Fruit fly (Drosophila melanogaster) whole organism, embryonic: ENCODE data around the gene CG7650.

Experiments
- Awh ChIP-seq: fragments of 200-800 bp; sonication (Bioruptor generic); IDR thresholded peaks from 2 replicates; pipeline ENCODE4, ENCODE4 v1.3.6; 2022; ENCODE audit warnings: missing biosample characterization, missing genetic modification characterization
- C15 ChIP-seq: fragments of 200-800 bp; sonication (Bioruptor generic); IDR thresholded peaks from 3 replicates; pipeline ENCODE4 v1.3.6; 2022; ENCODE audit warnings: missing biosample characterization, missing genetic modification characterization
- CG10654 ChIP-seq: fragments of 200-800 bp; sonication (Bioruptor generic); optimal IDR thresholded peaks from 2 replicates; lab custom pipeline; 2016; ENCODE audit warnings: missing biosample characterization, missing genetic modification characterization
- CG11247 ChIP-seq: fragments of 200-800 bp; sonication (Bioruptor generic); IDR thresholded peaks from 2 replicates; pipeline ENCODE4 v1.3.6; 2022; ENCODE audit warnings: missing biosample characterization, missing genetic modification characterization
- CG13296 ChIP-seq: fragments of 200-800 bp; sonication (Bioruptor generic); optimal IDR thresholded peaks from 3 replicates; lab custom pipeline; 2018; ENCODE audit warnings: missing biosample characterization, mild to moderate bottlenecking, missing genetic modification characterization
- CG15073 ChIP-seq: fragments of 200-800 bp; sonication (Bioruptor generic); optimal IDR thresholded peaks from 2 replicates; lab custom pipeline; 2016; ENCODE audit warnings: missing biosample characterization, missing genetic modification characterization
- CG1529 ChIP-seq: fragments of 200-800 bp; sonication (Bioruptor generic); optimal IDR thresholded peaks from 3 replicates; lab custom pipeline; 2018; ENCODE audit warnings: missing biosample characterization, missing genetic modification characterization
- CG18011 ChIP-seq: fragments of 200-800 bp; sonication (Bioruptor generic); optimal IDR thresholded peaks from 2 replicates; lab custom pipeline; 2017; ENCODE audit warnings: missing biosample characterization, missing genetic modification characterization, mild to moderate bottlenecking, moderate library complexity, missing genotype
- CG3065 ChIP-seq: fragments of 200-800 bp; sonication (Bioruptor generic); optimal IDR thresholded peaks from 2 replicates; lab custom pipeline; 2016; ENCODE audit warnings: missing biosample characterization, missing genetic modification characterization
- CG4360 ChIP-seq: fragments of 200-800 bp; sonication (Bioruptor generic); IDR thresholded peaks from 2 replicates; pipeline ENCODE4 v1.3.6; 2022; ENCODE audit warnings: missing biosample characterization, missing genetic modification characterization
- CG6254 ChIP-seq: fragments of 200-800 bp; sonication (Bioruptor generic); optimal IDR thresholded peaks from 3 replicates; lab custom pipeline; 2017; ENCODE audit warnings: mild to moderate bottlenecking, missing biosample characterization, missing genetic modification reagents, missing genetic modification characterization
- CG7372 ChIP-seq: fragments of 200-800 bp; sonication (Bioruptor generic); IDR thresholded peaks from 2 replicates; pipeline ENCODE4 v1.3.6; 2022; ENCODE audit warnings: missing biosample characterization, missing genetic modification characterization
- CG7987 ChIP-seq: fragments of 200-800 bp; sonication (Bioruptor generic); optimal IDR thresholded peaks from 2 replicates; lab custom pipeline; 2018; ENCODE audit warnings: missing biosample characterization, mild to moderate bottlenecking, missing genetic modification characterization, moderate library complexity
- CG8944 ChIP-seq: fragments of 200-800 bp; sonication (Bioruptor generic); optimal IDR thresholded peaks from 3 replicates; lab custom pipeline; 2016; ENCODE audit warnings: missing biosample characterization, missing genetic modification characterization
- CG9215 ChIP-seq: fragments of 200-800 bp; sonication (Bioruptor generic); IDR thresholded peaks from 2 replicates; pipeline ENCODE4 v1.3.6; 2022; ENCODE audit warnings: missing biosample characterization, missing genetic modification characterization
- CG9437 ChIP-seq: fragments of 200-800 bp; sonication (Bioruptor generic); optimal IDR thresholded peaks from 2 replicates; lab custom pipeline; 2018; ENCODE audit warnings: missing biosample characterization, mild to moderate bottlenecking, missing genetic modification characterization
- Deaf1 ChIP-seq: fragments of 200-800 bp; optimal IDR thresholded peaks from 3 replicates; lab custom pipeline; 2019; ENCODE audit warnings: missing biosample characterization, mild to moderate bottlenecking, missing genetic modification characterization, moderate library complexity
- Dfd ChIP-seq, 2 experiments: fragments of >200 bp; optimal IDR thresholded peaks; 2 replicates each; lab custom pipeline; 2017; ENCODE audit warnings: missing biosample characterization in 2 of 2, missing genetic modification characterization in 2 of 2
- Dll ChIP-seq: fragments of 200-800 bp; sonication (Bioruptor generic); IDR thresholded peaks from 4 replicates; pipeline ENCODE4 v1.3.6; 2022; ENCODE audit warnings: missing biosample characterization, missing genetic modification characterization; ENCODE audit not compliant: partially characterized antibody
- E2f1 ChIP-seq: fragments of 200-800 bp; sonication (Bioruptor generic); IDR thresholded peaks from 2 replicates; pipeline ENCODE4 v1.3.6; 2022; ENCODE audit warnings: missing biosample characterization, missing genetic modification characterization
- Fer2 ChIP-seq: fragments of 200-800 bp; sonication (Bioruptor generic); optimal IDR thresholded peaks from 2 replicates; lab custom pipeline; 2018; ENCODE audit warnings: missing biosample characterization, mild to moderate bottlenecking, missing genetic modification characterization, moderate library complexity
- MBD-R2 ChIP-seq: fragments of 200-800 bp; sonication (Bioruptor generic); IDR thresholded peaks from 2 replicates; pipeline ENCODE4 v1.3.6; 2022; ENCODE audit warnings: missing biosample characterization, missing genetic modification characterization
- Neu2 ChIP-seq: fragments of 200-800 bp; sonication (Bioruptor generic); optimal IDR thresholded peaks from 3 replicates; lab custom pipeline; 2016; ENCODE audit warnings: missing biosample characterization, missing genetic modification characterization, borderline replicate concordance
- Pdp1 ChIP-seq, 2 experiments: fragments of 200-800 bp; sonication (Bioruptor generic); optimal IDR thresholded peaks; 3 replicates each; lab custom pipeline; 2016; ENCODE audit warnings: missing biosample characterization in 2 of 2, missing genetic modification characterization in 2 of 2, mild to moderate bottlenecking in 1 of 2, moderate library complexity in 1 of 2
- Rx ChIP-seq: fragments of 200-800 bp; sonication (Bioruptor generic); IDR thresholded peaks from 2 replicates; pipeline ENCODE4 v1.3.6; 2022; ENCODE audit warnings: missing biosample characterization, missing genetic modification characterization
- Scr ChIP-seq: fragments of 200-800 bp; sonication (Bioruptor generic); IDR thresholded peaks from 2 replicates; pipeline ENCODE4 v1.3.6; 2022; ENCODE audit warnings: missing biosample characterization, missing genetic modification characterization; ENCODE audit not compliant: partially characterized antibody
- Sry-δ ChIP-seq: fragments of 200-800 bp; sonication (Bioruptor generic); optimal IDR thresholded peaks from 2 replicates; lab custom pipeline; 2016; ENCODE audit warnings: missing biosample characterization, missing genetic modification characterization
- Stat92E ChIP-seq, 3 experiments: fragments of >200 bp in 2 of 3; fragments of 200-800 bp in 1 of 3; sonication (Bioruptor generic) in 1 of 3; optimal IDR thresholded peaks; 2 replicates each; lab custom pipeline; 2017 to 2019; ENCODE audit warnings: missing biosample characterization in 3 of 3, missing genetic modification characterization in 3 of 3, mild to moderate bottlenecking in 1 of 3, moderate library complexity in 1 of 3
- Trl ChIP-seq, 3 experiments: fragments of >200 bp in 2 of 3; fragments of 200-800 bp in 1 of 3; sonication (Bioruptor generic) in 1 of 3; optimal IDR thresholded peaks; 2 replicates in 1 of 3; 3 replicates in 2 of 3; lab custom pipeline; 2016 to 2017; ENCODE audit warnings: missing biosample characterization in 1 of 3, missing genetic modification characterization in 1 of 3
- Vsx1 ChIP-seq: fragments of 200-800 bp; sonication (Bioruptor generic); optimal IDR thresholded peaks from 2 replicates; lab custom pipeline; 2017; ENCODE audit warnings: missing biosample characterization, mild to moderate bottlenecking, missing genetic modification characterization, missing genetic modification reagents
- amos ChIP-seq: fragments of 200-800 bp; sonication (Bioruptor generic); IDR thresholded peaks from 2 replicates; pipeline ENCODE4 v1.3.6; 2022; ENCODE audit warnings: missing biosample characterization, missing genetic modification characterization; ENCODE audit not compliant: partially characterized antibody
- az2 ChIP-seq: fragments of 200-800 bp; sonication (Bioruptor generic); optimal IDR thresholded peaks from 3 replicates; lab custom pipeline; 2016; ENCODE audit warnings: missing biosample characterization, missing genetic modification characterization
- crc ChIP-seq: fragments of 200-800 bp; sonication (Bioruptor generic); optimal IDR thresholded peaks from 2 replicates; lab custom pipeline; 2016; ENCODE audit warnings: missing biosample characterization, missing genetic modification characterization
- disco-r ChIP-seq: fragments of 200-800 bp; sonication (Bioruptor generic); optimal IDR thresholded peaks from 2 replicates; lab custom pipeline; 2016; ENCODE audit warnings: missing biosample characterization, missing genetic modification characterization
- gem ChIP-seq: fragments of 200-800 bp; sonication (Bioruptor generic); optimal IDR thresholded peaks from 2 replicates; lab custom pipeline; 2019; ENCODE audit warnings: missing biosample characterization, mild to moderate bottlenecking, missing genetic modification characterization, moderate library complexity
- gfzf ChIP-seq: fragments of 200-800 bp; sonication (Bioruptor generic); optimal IDR thresholded peaks from 2 replicates; lab custom pipeline; 2016; ENCODE audit warnings: missing biosample characterization, mild to moderate bottlenecking, missing genetic modification characterization, moderate library complexity
- grn ChIP-seq: fragments of 200-800 bp; sonication (Bioruptor generic); optimal IDR thresholded peaks from 3 replicates; lab custom pipeline; 2017; ENCODE audit warnings: missing biosample characterization, missing genetic modification characterization
- kay ChIP-seq: fragments of 200-800 bp; sonication (Bioruptor generic); optimal IDR thresholded peaks from 2 replicates; lab custom pipeline; 2016; ENCODE audit warnings: missing biosample characterization, missing genetic modification characterization
- lbe ChIP-seq: fragments of 200-800 bp; sonication (Bioruptor generic); optimal IDR thresholded peaks from 2 replicates; lab custom pipeline; 2016; ENCODE audit warnings: missing biosample characterization, mild to moderate bottlenecking, missing genetic modification characterization
- mam ChIP-seq: fragments of 200-800 bp; sonication (Bioruptor generic); optimal IDR thresholded peaks from 3 replicates; lab custom pipeline; 2016; ENCODE audit warnings: missing biosample characterization, missing genetic modification characterization
- nmo ChIP-seq: fragments of 200-800 bp; sonication (Bioruptor generic); optimal IDR thresholded peaks from 2 replicates; lab custom pipeline; 2018; ENCODE audit warnings: missing biosample characterization, mild to moderate bottlenecking, missing genetic modification characterization, moderate library complexity
- pho ChIP-seq: fragments of 200-800 bp; sonication (Bioruptor generic); optimal IDR thresholded peaks from 2 replicates; lab custom pipeline; 2016; ENCODE audit warnings: missing biosample characterization, missing genetic modification characterization
- phol ChIP-seq: fragments of 200-800 bp; sonication (Bioruptor generic); optimal IDR thresholded peaks from 3 replicates; lab custom pipeline; 2018; ENCODE audit warnings: missing biosample characterization, mild to moderate bottlenecking, missing genetic modification characterization, moderate library complexity
- repo ChIP-seq: fragments of 200-800 bp; sonication (Bioruptor generic); optimal IDR thresholded peaks from 2 replicates; lab custom pipeline; 2016; ENCODE audit warnings: missing biosample characterization, missing genetic modification characterization
- ro ChIP-seq: fragments of 200-800 bp; sonication (Bioruptor generic); IDR thresholded peaks from 2 replicates; pipeline ENCODE4 v1.3.6; 2022; ENCODE audit warnings: missing biosample characterization, missing genetic modification characterization
- seq ChIP-seq: fragments of 200-800 bp; sonication (Bioruptor generic); IDR thresholded peaks from 2 replicates; pipeline ENCODE4 v1.3.6; 2022; ENCODE audit warnings: missing biosample characterization, missing genetic modification characterization
- toy ChIP-seq: fragments of 200-800 bp; sonication (Bioruptor generic); IDR thresholded peaks from 2 replicates; pipeline ENCODE4 v1.3.6; 2022; ENCODE audit warnings: missing biosample characterization, missing genetic modification characterization
- usp ChIP-seq: fragments of >200 bp; optimal IDR thresholded peaks from 2 replicates; lab custom pipeline; 2017; ENCODE audit warnings: missing biosample characterization, missing genetic modification characterization
- zfh1 ChIP-seq: fragments of 200-800 bp; sonication (Bioruptor generic); IDR thresholded peaks from 3 replicates; pipeline ENCODE4 v1.3.6; 2022; ENCODE audit warnings: missing biosample characterization, missing genetic modification characterization

The CG7650 gene

dm6 chr3L:15625676-15626414, 15.7 kb upstream of the CG7650 start (continued):
- TF ChIP-seq Fer2 (peak; percentile 72), pho (GFP tag; lab: Kevin White, UChicago) (no peak), CG8944 (GFP tag; lab: Kevin White, UChicago) (no peak), amos (GFP tag; lab: Robert Waterston, UW) (no peak), CG9437 (GFP tag; lab: Kevin White, UChicago) (peak; percentile 94), ro (GFP tag; lab: Robert Waterston, UW) (peak; percentile 62; the same call in 1 of the 2 replicates), Scr (no peak), CG9215 (GFP tag; lab: Robert Waterston, UW) (peak; percentile 87), mam (GFP tag; lab: Kevin White, UChicago) (peak; percentile 55), Dfd (GFP tag; optimal IDR thresholded peaks at IDR 0.05; lab: Kevin White, UChicago) (no peak), crc (no peak), MBD-R2 (GFP tag; lab: Robert Waterston, UW) (no peak), Vsx1 (GFP tag; lab: Kevin White, UChicago) (peak; percentile 87), Stat92E (GFP tag; optimal IDR thresholded peaks at IDR 0.05; lab: Kevin White, UChicago) (peak in 1 of 3 experiments; percentile 74), CG7987 (GFP tag; lab: Kevin White, UChicago) (peak; percentile 81), CG7372 (GFP tag; lab: Robert Waterston, UW) (peak; percentile 87), CG15073 (GFP tag; lab: Kevin White, UChicago) (peak; percentile 9), Dll (GFP tag; lab: Robert Waterston, UW) (no peak), Deaf1 (peak; percentile 76), phol (tag; lab: Kevin White, UChicago) (peak; percentile 97), CG4360 (peak; percentile 45; the same call in 1 of the 2 replicates), CG6254 (peak; percentile 87), nmo (GFP tag; lab: Kevin White, UChicago) (peak; percentile 98), CG10654 (peak; percentile 81), CG11247 (GFP tag; lab: Robert Waterston, UW) (no peak; the same call in 1 of the 2 replicates), gfzf (GFP tag; lab: Kevin White, UChicago) (no peak), Neu2 (GFP tag; lab: Kevin White, UChicago) (no peak), zfh1 (peak; percentile 66; the same call in 2 of the 3 replicates), az2 (GFP tag; lab: Kevin White, UChicago) (peak; percentile 89), seq (GFP tag; lab: Robert Waterston, UW) (peak; percentile 69), disco-r (no peak), Sry-δ (no peak), toy (GFP tag; lab: Robert Waterston, UW) (peak; percentile 37; the same call in 1 of the 2 replicates), C15 (GFP tag; lab: Robert Waterston, UW) (peak; percentile 76; the same call in 2 of the 3 replicates), kay (GFP tag; lab: Kevin White, UChicago) (peak; percentile 59), E2f1 (GFP tag; lab: Robert Waterston, UW) (peak; percentile 83), Trl (optimal IDR thresholded peaks at IDR 0.05; lab: Kevin White, UChicago) (peak; percentile 77 to 84), Trl (GFP tag; optimal IDR thresholded peaks at IDR 0.05; lab: Kevin White, UChicago) (peak; percentile 67), CG18011 (GFP tag; lab: Kevin White, UChicago) (peak; percentile 50), Awh (GFP tag; lab: Robert Waterston, UW) (peak; percentile 42; the same call in 1 of the 2 replicates), gem (peak; percentile 98), CG1529 (GFP tag; lab: Kevin White, UChicago) (peak; percentile 87), CG13296 (GFP tag; lab: Kevin White, UChicago) (peak; percentile 79), grn (GFP tag; lab: Kevin White, UChicago) (peak; percentile 6), Pdp1 (GFP tag; optimal IDR thresholded peaks at IDR 0.05; lab: Kevin White, UChicago) (peak; percentile 53 to 64), usp (no peak), repo (no peak), lbe (GFP tag; lab: Kevin White, UChicago) (no peak), CG3065 (GFP tag; lab: Kevin White, UChicago) (peak; percentile 57), Rx (GFP tag; lab: Robert Waterston, UW) (no peak)
